Fruit fly (Drosophila melanogaster): Measurements from ENCODE around the gene CG42870.

CG42870 gene

DNA sequence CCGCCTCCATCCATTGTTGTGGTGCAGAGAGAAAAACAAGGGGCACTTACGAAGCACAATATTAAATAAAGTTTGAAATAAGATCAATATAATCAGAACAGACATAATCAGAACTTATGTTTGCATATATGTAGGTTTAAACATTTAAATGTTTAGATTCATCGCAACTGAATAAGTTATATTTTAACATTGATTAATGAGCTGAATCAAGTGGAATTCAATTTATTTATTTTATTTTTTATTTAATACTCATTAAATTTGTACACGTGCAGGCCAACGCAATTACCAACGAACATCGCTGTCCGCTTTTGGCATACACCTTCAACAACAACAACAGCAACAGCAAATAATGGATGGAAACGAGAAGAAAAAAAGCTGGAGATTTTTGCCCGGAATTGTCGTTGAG is 38.3 kb downstream of the CG42870 start (continued):
- TF ChIP-seq nerfin-2 (GFP tag; IDR thresholded peaks at IDR 0.05; ENCODE audit: partially characterized antibody) = no peak
- no peak for TF ChIP-seq CG14050 (GFP tag; IDR thresholded peaks at IDR 0.05)
- no peak for TF ChIP-seq CG34422 (GFP tag; IDR thresholded peaks at IDR 0.05)
- TF ChIP-seq dan (GFP tag; IDR thresholded peaks at IDR 0.05) = no peak
- TF ChIP-seq HLHmδ (GFP tag; optimal IDR thresholded peaks at IDR 0.05) = no peak
- TF ChIP-seq Chrac-16 (GFP tag; optimal IDR thresholded peaks at IDR 0.05) = no peak
- no peak for TF ChIP-seq Camta (GFP tag; optimal IDR thresholded peaks at IDR 0.05)
- peak in 1 of 2 experiments; percentile 75 for TF ChIP-seq Hr51 (GFP tag; optimal IDR thresholded peaks at IDR 0.05)
- no peak for TF ChIP-seq ERR (GFP tag; optimal IDR thresholded peaks at IDR 0.05)
- TF ChIP-seq CG6765 (GFP tag; optimal IDR thresholded peaks at IDR 0.05) = no peak
- TF ChIP-seq GATAe (GFP tag; conservative IDR thresholded peaks at IDR 0.05) = no peak
- TF ChIP-seq sens (GFP tag) = peak; percentile 33
- TF ChIP-seq C15 (GFP tag; IDR thresholded peaks at IDR 0.05) = no peak
- no peak for TF ChIP-seq yki (optimal IDR thresholded peaks at IDR 0.05)
- TF ChIP-seq CG13775 (GFP tag; optimal IDR thresholded peaks at IDR 0.05) = no peak
- no peak for TF ChIP-seq CG16813 (GFP tag; IDR thresholded peaks at IDR 0.05; ENCODE audit: partially characterized antibody)
- TF ChIP-seq Mrtf (GFP tag; IDR thresholded peaks at IDR 0.05) = no peak
- peak; percentile 41; the same call in 1 of the 3 replicates for TF ChIP-seq tgo (GFP tag; IDR thresholded peaks at IDR 0.05)
- TF ChIP-seq bowl (GFP tag; IDR thresholded peaks at IDR 0.05) = no peak
- TF ChIP-seq CG4424 (GFP tag; optimal IDR thresholded peaks at IDR 0.05) = peak; percentile 16
- TF ChIP-seq CG3407 (GFP tag; optimal IDR thresholded peaks at IDR 0.05) = no peak
- TF ChIP-seq sob (GFP tag; IDR thresholded peaks at IDR 0.05) = no peak
- TF ChIP-seq tin (GFP tag; optimal IDR thresholded peaks at IDR 0.05) = no peak
- TF ChIP-seq CG8388 (GFP tag; optimal IDR thresholded peaks at IDR 0.05) = peak; percentile 52
- TF ChIP-seq Oli (tag; optimal IDR thresholded peaks at IDR 0.05) = peak; percentile 55
- TF ChIP-seq CG17328 (GFP tag; IDR thresholded peaks at IDR 0.05) = no peak
- TF ChIP-seq MTF-1 (GFP tag; optimal IDR thresholded peaks at IDR 0.05; ENCODE audit: borderline replicate concordance) = no peak
- no peak for TF ChIP-seq Hey (tag; optimal IDR thresholded peaks at IDR 0.05)
- no peak for TF ChIP-seq dimm (GFP tag; IDR thresholded peaks at IDR 0.05)
- no peak for TF ChIP-seq CG15601 (tag; optimal IDR thresholded peaks at IDR 0.05)
- peak; percentile 57 for TF ChIP-seq Sox100B (GFP tag; optimal IDR thresholded peaks at IDR 0.05)
- no peak for TF ChIP-seq CG15479 (GFP tag; optimal IDR thresholded peaks at IDR 0.05)
- TF ChIP-seq CG8359 (GFP tag; optimal IDR thresholded peaks at IDR 0.05; ENCODE audit: borderline replicate concordance) = no peak
- TF ChIP-seq mld (GFP tag; IDR thresholded peaks at IDR 0.05; ENCODE audit: partially characterized antibody) = no peak
- no peak for TF ChIP-seq pnt (GFP tag; optimal IDR thresholded peaks at IDR 0.05)
- TF ChIP-seq Mad (GFP tag; optimal IDR thresholded peaks at IDR 0.05) = no peak
- no peak for TF ChIP-seq CG10274 (GFP tag; optimal IDR thresholded peaks at IDR 0.05)
- TF ChIP-seq CG18599 (GFP tag; optimal IDR thresholded peaks at IDR 0.05) = no peak
- no peak for TF ChIP-seq CG16815 (GFP tag; optimal IDR thresholded peaks at IDR 0.05)
- no peak for TF ChIP-seq CG2875 (GFP tag; optimal IDR thresholded peaks at IDR 0.05)
- no peak for TF ChIP-seq CG6854 (GFP tag; optimal IDR thresholded peaks at IDR 0.05)
- TF ChIP-seq CG42726 (GFP tag; IDR thresholded peaks at IDR 0.05; ENCODE audit: partially characterized antibody) = no peak
- TF ChIP-seq Ssrp (tag; optimal IDR thresholded peaks at IDR 0.05) = peak; percentile 17
- TF ChIP-seq pzg (GFP tag; optimal IDR thresholded peaks at IDR 0.05) = no peak
- TF ChIP-seq CG11247 (GFP tag; IDR thresholded peaks at IDR 0.05) = no peak
- no peak for TF ChIP-seq cato (GFP tag; optimal IDR thresholded peaks at IDR 0.05; ENCODE audit: borderline replicate concordance)
- no peak for TF ChIP-seq CG14965 (GFP tag; optimal IDR thresholded peaks at IDR 0.05; ENCODE audit: borderline replicate concordance)
- TF ChIP-seq PHDP (tag; optimal IDR thresholded peaks at IDR 0.05) = peak; percentile 37
- no peak for TF ChIP-seq CG7987 (GFP tag; optimal IDR thresholded peaks at IDR 0.05)
- TF ChIP-seq pan (optimal IDR thresholded peaks at IDR 0.05) = no peak
- no peak for TF ChIP-seq pan (GFP tag; optimal IDR thresholded peaks at IDR 0.05 in 1 of 2, IDR thresholded peaks at IDR 0.05 in 1 of 2)
